Worm (Caenorhabditis elegans) whole organism, L3 larva: Measurements from ENCODE around the gene xpc-1.

Experiments used
- R02D3.7 ChIP-seq: fragments of 150-350 bp; optimal IDR thresholded peaks from 2 replicates; lab custom pipeline; 2014; ENCODE audit warnings: missing biosample characterization, missing genetic modification characterization
- ZK546.5 ChIP-seq: sonication (generic microtip); optimal IDR thresholded peaks from 2 replicates; lab custom pipeline; 2017; ENCODE audit warnings: missing biosample characterization, missing genetic modification characterization
- aly-2 ChIP-seq: fragments of 150-350 bp; optimal IDR thresholded peaks from 2 replicates; lab custom pipeline; 2014; ENCODE audit warnings: missing biosample characterization, missing genetic modification characterization
- ama-1 ChIP-seq: fragments of 150-350 bp; optimal IDR thresholded peaks from 2 replicates; lab custom pipeline; 2018
- ceh-16 ChIP-seq: sonication (generic microtip); optimal IDR thresholded peaks from 2 replicates; lab custom pipeline; 2017; ENCODE audit warnings: missing biosample characterization, missing genetic modification characterization
- ceh-28 ChIP-seq: fragments of 150-350 bp; optimal IDR thresholded peaks from 2 replicates; lab custom pipeline; 2014; ENCODE audit warnings: missing biosample characterization, missing genetic modification reagents, missing genetic modification characterization
- ceh-82 ChIP-seq: fragments of 150-350 bp; optimal IDR thresholded peaks from 2 replicates; lab custom pipeline; 2014; ENCODE audit warnings: missing biosample characterization, missing genetic modification characterization
- ceh-9 ChIP-seq: sonication (generic microtip); optimal IDR thresholded peaks from 2 replicates; lab custom pipeline; 2018; ENCODE audit warnings: missing biosample characterization, missing genetic modification characterization
- daf-12 ChIP-seq: fragments of 150-350 bp; optimal IDR thresholded peaks from 2 replicates; lab custom pipeline; 2014; ENCODE audit warnings: missing biosample characterization, missing genetic modification reagents, missing genetic modification characterization
- egl-27 ChIP-seq: sonication (generic microtip); optimal IDR thresholded peaks from 4 replicates; lab custom pipeline; 2017; ENCODE audit warnings: missing biosample characterization, missing genetic modification reagents, missing genetic modification characterization
- egl-5 ChIP-seq: fragments of 150-350 bp; optimal IDR thresholded peaks from 2 replicates; lab custom pipeline; 2017; ENCODE audit warnings: missing biosample characterization, missing genetic modification reagents, missing genetic modification characterization, inconsistent platforms
- elt-1 ChIP-seq: fragments of 150-350 bp; optimal IDR thresholded peaks from 2 replicates; lab custom pipeline; 2014; ENCODE audit warnings: missing biosample characterization, missing genetic modification characterization
- elt-2 ChIP-seq: sonication (generic microtip); optimal IDR thresholded peaks from 2 replicates; lab custom pipeline; 2016; ENCODE audit warnings: missing genetic modification reagents, mild to moderate bottlenecking, missing genetic modification characterization, missing compliant biosample characterization
- elt-3 ChIP-seq, 3 experiments: fragments of 150-350 bp in 1 of 3; sonication (generic microtip) in 2 of 3; optimal IDR thresholded peaks; 2 replicates in 2 of 3; 4 replicates in 1 of 3; lab custom pipeline; 2014 to 2017; ENCODE audit warnings: missing biosample characterization in 3 of 3, missing genetic modification characterization in 3 of 3
- eor-1 ChIP-seq, 2 experiments: fragments of 150-350 bp; optimal IDR thresholded peaks; 2 replicates each; lab custom pipeline; 2014 to 2018; ENCODE audit warnings: missing biosample characterization in 2 of 2, missing genetic modification characterization in 2 of 2
- fkh-10 ChIP-seq: sonication (generic microtip); optimal IDR thresholded peaks from 2 replicates; lab custom pipeline; 2017; ENCODE audit warnings: missing biosample characterization, missing genetic modification reagents, missing genetic modification characterization
- fkh-2 ChIP-seq: fragments of 150-350 bp; optimal IDR thresholded peaks from 2 replicates; lab custom pipeline; 2014; ENCODE audit warnings: missing biosample characterization, missing genetic modification reagents, missing genetic modification characterization
- fos-1 ChIP-seq: fragments of 150-350 bp; optimal IDR thresholded peaks from 2 replicates; lab custom pipeline; 2014; ENCODE audit warnings: missing biosample characterization, missing genetic modification characterization
- hmg-11 ChIP-seq: sonication (generic microtip); optimal IDR thresholded peaks from 2 replicates; lab custom pipeline; 2016; ENCODE audit warnings: missing genetic modification characterization, missing compliant biosample characterization
- jun-1 ChIP-seq: fragments of 150-350 bp; optimal IDR thresholded peaks from 2 replicates; lab custom pipeline; 2014; ENCODE audit warnings: missing biosample characterization, missing genetic modification reagents, missing genetic modification characterization
- lin-15B ChIP-seq: fragments of 150-350 bp; optimal IDR thresholded peaks from 2 replicates; lab custom pipeline; 2014; ENCODE audit warnings: missing biosample characterization, missing genetic modification characterization
- lin-39 ChIP-seq: fragments of 150-350 bp; optimal IDR thresholded peaks from 2 replicates; lab custom pipeline; 2018; ENCODE audit warnings: missing biosample characterization, missing genetic modification reagents, missing genetic modification characterization
- lsy-12 ChIP-seq: sonication (generic microtip); optimal IDR thresholded peaks from 2 replicates; lab custom pipeline; 2016; ENCODE audit warnings: mild to moderate bottlenecking, missing genetic modification characterization, missing compliant biosample characterization
- mdl-1 ChIP-seq: fragments of 150-350 bp; optimal IDR thresholded peaks from 2 replicates; lab custom pipeline; 2014; ENCODE audit warnings: missing biosample characterization, missing genetic modification characterization
- mml-1 ChIP-seq: fragments of 150-350 bp; sonication (generic microtip); optimal IDR thresholded peaks from 3 replicates; lab custom pipeline; 2014; ENCODE audit warnings: missing biosample characterization, missing genetic modification characterization
- nfya-1 ChIP-seq: sonication (generic microtip); optimal IDR thresholded peaks from 2 replicates; lab custom pipeline; 2017; ENCODE audit warnings: missing genetic modification characterization, mild to moderate bottlenecking, missing compliant biosample characterization, antibody characterized with exemption, moderate library complexity; ENCODE audit not compliant: insufficient read depth
- nhr-11 ChIP-seq: fragments of 150-350 bp; optimal IDR thresholded peaks from 2 replicates; lab custom pipeline; 2014; ENCODE audit warnings: missing biosample characterization, missing genetic modification characterization
- nhr-12 ChIP-seq: fragments of 150-350 bp; optimal IDR thresholded peaks from 2 replicates; lab custom pipeline; 2014; ENCODE audit warnings: missing biosample characterization, missing genetic modification characterization
- nhr-23 ChIP-seq: fragments of 150-350 bp; optimal IDR thresholded peaks from 2 replicates; lab custom pipeline; 2014; ENCODE audit warnings: missing biosample characterization, missing genetic modification reagents, missing genetic modification characterization
- nhr-237 ChIP-seq: fragments of 150-350 bp; optimal IDR thresholded peaks from 2 replicates; lab custom pipeline; 2014; ENCODE audit warnings: missing biosample characterization, missing genetic modification characterization
- nhr-25 ChIP-seq: sonication (generic microtip); optimal IDR thresholded peaks from 2 replicates; lab custom pipeline; 2017; ENCODE audit warnings: missing biosample characterization, missing genetic modification characterization
- nhr-28 ChIP-seq: fragments of 150-350 bp; optimal IDR thresholded peaks from 2 replicates; lab custom pipeline; 2014; ENCODE audit warnings: missing biosample characterization, missing genetic modification characterization
- nhr-43 ChIP-seq: sonication (generic microtip); optimal IDR thresholded peaks from 2 replicates; lab custom pipeline; 2016; ENCODE audit warnings: mild to moderate bottlenecking, missing genetic modification characterization, missing compliant biosample characterization; ENCODE audit not compliant: poor library complexity, severe bottlenecking
- nhr-67 ChIP-seq: fragments of 150-350 bp; optimal IDR thresholded peaks from 2 replicates; lab custom pipeline; 2014; ENCODE audit warnings: missing biosample characterization, missing genetic modification characterization
- nhr-76 ChIP-seq: fragments of 150-350 bp; sonication (generic microtip); optimal IDR thresholded peaks from 5 replicates; lab custom pipeline; 2014; ENCODE audit warnings: missing biosample characterization, missing genetic modification characterization
- nhr-77 ChIP-seq: fragments of 150-350 bp; optimal IDR thresholded peaks from 2 replicates; lab custom pipeline; 2014; ENCODE audit warnings: missing biosample characterization, missing genetic modification characterization
- pha-4 ChIP-seq: fragments of 150-350 bp; optimal IDR thresholded peaks from 2 replicates; lab custom pipeline; 2014; ENCODE audit warnings: missing biosample characterization, missing genetic modification reagents, missing genetic modification characterization
- pqm-1 ChIP-seq: fragments of 150-350 bp; optimal IDR thresholded peaks from 2 replicates; lab custom pipeline; 2017; ENCODE audit warnings: missing biosample characterization, missing genetic modification characterization, inconsistent platforms
- sea-2 ChIP-seq: fragments of 150-350 bp; sonication (generic microtip); optimal IDR thresholded peaks from 4 replicates; lab custom pipeline; 2014; ENCODE audit warnings: missing biosample characterization, missing genetic modification reagents, missing genetic modification characterization
- skn-1 ChIP-seq: fragments of 150-350 bp; optimal IDR thresholded peaks from 2 replicates; lab custom pipeline; 2014; ENCODE audit warnings: missing biosample characterization, missing genetic modification characterization
- snpc-4 ChIP-seq: fragments of 150-350 bp; optimal IDR thresholded peaks from 2 replicates; lab custom pipeline; 2014; ENCODE audit warnings: missing biosample characterization, missing genetic modification characterization
- tbx-2 ChIP-seq: sonication (generic microtip); optimal IDR thresholded peaks from 2 replicates; lab custom pipeline; 2016; ENCODE audit warnings: mild to moderate bottlenecking, missing genetic modification characterization, missing compliant biosample characterization
- unc-39 ChIP-seq: sonication (generic microtip); optimal IDR thresholded peaks from 4 replicates; lab custom pipeline; 2017; ENCODE audit warnings: missing biosample characterization, missing genetic modification characterization
- unc-62 ChIP-seq: fragments of 150-350 bp; sonication (generic microtip); optimal IDR thresholded peaks from 4 replicates; lab custom pipeline; 2014; ENCODE audit warnings: missing biosample characterization, missing genetic modification reagents, missing genetic modification characterization
- zag-1 ChIP-seq: fragments of 150-350 bp; optimal IDR thresholded peaks from 2 replicates; lab custom pipeline; 2014; ENCODE audit warnings: missing biosample characterization, missing genetic modification characterization
- ztf-11 ChIP-seq: fragments of 150-350 bp; optimal IDR thresholded peaks from 2 replicates; lab custom pipeline; 2014; ENCODE audit warnings: missing biosample characterization, missing genetic modification characterization
- ztf-4 ChIP-seq: fragments of 150-350 bp; optimal IDR thresholded peaks from 2 replicates; lab custom pipeline; 2014; ENCODE audit warnings: missing biosample characterization, missing genetic modification characterization

Gene xpc-1

DNA sequence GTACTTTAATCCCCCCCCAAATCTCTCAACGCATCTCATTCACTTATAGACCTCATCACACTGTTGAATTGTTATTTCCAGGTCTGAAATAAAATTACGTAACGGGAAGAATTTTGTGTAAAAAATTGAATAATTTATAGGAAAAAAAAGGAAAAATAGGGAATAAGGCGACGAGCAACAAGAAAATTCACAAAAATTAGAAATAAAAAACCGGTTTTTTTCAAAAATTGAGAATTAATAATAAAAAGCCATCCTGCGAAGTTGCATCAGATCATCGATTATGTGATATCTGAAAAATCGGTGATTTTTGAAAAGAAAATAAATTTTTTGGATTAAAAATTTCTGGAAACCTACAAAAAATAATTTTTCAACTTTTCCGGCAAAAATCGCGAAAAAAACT, 16.0 kb downstream of the xpc-1 start:
- TF ChIP-seq ceh-82 (tag; lab: Kevin White, UChicago) = no peak
- no peak for TF ChIP-seq pqm-1 (tag; lab: Kevin White, UChicago)
- TF ChIP-seq mml-1 (tag; lab: Kevin White, UChicago) = no peak
- no peak for TF ChIP-seq elt-2 (tag; lab: Kevin White, UChicago)
- no peak for TF ChIP-seq nhr-11 (tag; lab: Kevin White, UChicago)
- no peak for TF ChIP-seq fkh-2 (tag; lab: Kevin White, UChicago)
- TF ChIP-seq ceh-16 (tag; lab: Kevin White, UChicago) = no peak

- TF ChIP-seq ceh-28 (tag; lab: Kevin White, UChicago) = peak; percentile 53
- no peak for TF ChIP-seq nhr-237 (tag; lab: Kevin White, UChicago)
- TF ChIP-seq nhr-67 = no peak
- no peak for TF ChIP-seq zag-1
- peak; percentile 92 for TF ChIP-seq lin-15B (tag; lab: Kevin White, UChicago)
- TF ChIP-seq hmg-11 = peak; percentile 72
- TF ChIP-seq daf-12 (tag; lab: Kevin White, UChicago) = no peak
- no peak for TF ChIP-seq fkh-10 (GFP tag; lab: Kevin White, UChicago)
- peak; percentile 81 for TF ChIP-seq lin-39
- no peak for TF ChIP-seq ztf-4 (tag; lab: Kevin White, UChicago)
- no peak for TF ChIP-seq tbx-2 (tag; lab: Kevin White, UChicago)
- peak; percentile 84 for TF ChIP-seq nfya-1
- TF ChIP-seq ama-1 (lab: Kevin White, UChicago) = no peak
- TF ChIP-seq pha-4 (tag; lab: Kevin White, UChicago) = peak; percentile 97
- TF ChIP-seq skn-1 (tag; lab: Kevin White, UChicago) = peak; percentile 75
- TF ChIP-seq egl-27 (tag; lab: Kevin White, UChicago) = no peak
- TF ChIP-seq ztf-11 (tag; lab: Kevin White, UChicago) = no peak
- no peak for TF ChIP-seq sea-2 (GFP tag; lab: Kevin White, UChicago)
- no peak for TF ChIP-seq mml-1 (tag; lab: Kevin White, UChicago)
- no peak for TF ChIP-seq mdl-1
- no peak for TF ChIP-seq aly-2 (tag; lab: Kevin White, UChicago)
- peak; percentile 77 for TF ChIP-seq nhr-25 (tag; lab: Kevin White, UChicago)
- TF ChIP-seq unc-39 = no peak
- no peak for TF ChIP-seq nhr-12 (tag; lab: Kevin White, UChicago)
- TF ChIP-seq nhr-76 (tag; lab: Kevin White, UChicago) = no peak
- TF ChIP-seq nhr-28 (tag; lab: Kevin White, UChicago) = no peak
- TF ChIP-seq elt-2 (tag; lab: Kevin White, UChicago) = no peak
- TF ChIP-seq jun-1 (tag; lab: Kevin White, UChicago) = peak; percentile 39
- peak; percentile 56 for TF ChIP-seq pqm-1 (tag; lab: Kevin White, UChicago)
- no peak for TF ChIP-seq elt-3 (tag; optimal IDR thresholded peaks at IDR 0.05; lab: Kevin White, UChicago)
- TF ChIP-seq snpc-4 (tag; lab: Kevin White, UChicago) = peak; percentile 77
- TF ChIP-seq ceh-9 (tag; lab: Kevin White, UChicago) = no peak
- TF ChIP-seq egl-5 = peak; percentile 38
- peak; percentile 4 for TF ChIP-seq nhr-11 (tag; lab: Kevin White, UChicago)
- TF ChIP-seq nhr-23 (tag; lab: Kevin White, UChicago) = peak; percentile 87
- TF ChIP-seq fkh-2 (tag; lab: Kevin White, UChicago) = no peak
- no peak for TF ChIP-seq unc-62 (GFP tag; lab: Kevin White, UChicago)
- no peak for TF ChIP-seq ZK546.5
- no peak for TF ChIP-seq nhr-43
- TF ChIP-seq elt-1 (tag; lab: Kevin White, UChicago) = no peak
- no peak for TF ChIP-seq fos-1
- TF ChIP-seq R02D3.7 (tag; lab: Kevin White, UChicago) = peak; percentile 69
- TF ChIP-seq lsy-12 (tag; lab: Kevin White, UChicago) = peak; percentile 1
- no peak for TF ChIP-seq nhr-77
- no peak for TF ChIP-seq ceh-16 (tag; lab: Kevin White, UChicago)
- no peak for TF ChIP-seq eor-1 (tag; optimal IDR thresholded peaks at IDR 0.05; lab: Kevin White, UChicago)
- peak; percentile 58 for TF ChIP-seq ceh-82 (tag; lab: Kevin White, UChicago)
Observed at ce11 chrIV:2032946-2033411, 40.1 kb downstream of the xpc-1 start, which contains the start of gene cpsf-1. Gene cpsf-1, minus strand, starts transcription at chrIV:2032996.
